Worm (Caenorhabditis elegans) whole organism, L3 larva: ENCODE measurements around the gene clc-2.

Experiments used
- R02D3.7 ChIP-seq: fragments of 150-350 bp; optimal IDR thresholded peaks from 2 replicates; lab custom pipeline; 2014; ENCODE audit warnings: missing biosample characterization, missing genetic modification characterization
- ama-1 ChIP-seq: fragments of 150-350 bp; optimal IDR thresholded peaks from 2 replicates; lab custom pipeline; 2018
- ceh-28 ChIP-seq: fragments of 150-350 bp; optimal IDR thresholded peaks from 2 replicates; lab custom pipeline; 2014; ENCODE audit warnings: missing biosample characterization, missing genetic modification reagents, missing genetic modification characterization
- ceh-82 ChIP-seq: fragments of 150-350 bp; optimal IDR thresholded peaks from 2 replicates; lab custom pipeline; 2014; ENCODE audit warnings: missing biosample characterization, missing genetic modification characterization
- ceh-9 ChIP-seq: sonication (generic microtip); optimal IDR thresholded peaks from 2 replicates; lab custom pipeline; 2018; ENCODE audit warnings: missing biosample characterization, missing genetic modification characterization
- daf-12 ChIP-seq: fragments of 150-350 bp; optimal IDR thresholded peaks from 2 replicates; lab custom pipeline; 2014; ENCODE audit warnings: missing biosample characterization, missing genetic modification reagents, missing genetic modification characterization
- egl-27 ChIP-seq: sonication (generic microtip); optimal IDR thresholded peaks from 4 replicates; lab custom pipeline; 2017; ENCODE audit warnings: missing biosample characterization, missing genetic modification reagents, missing genetic modification characterization
- egl-5 ChIP-seq: fragments of 150-350 bp; optimal IDR thresholded peaks from 2 replicates; lab custom pipeline; 2017; ENCODE audit warnings: missing biosample characterization, missing genetic modification reagents, missing genetic modification characterization, inconsistent platforms
- elt-1 ChIP-seq: fragments of 150-350 bp; optimal IDR thresholded peaks from 2 replicates; lab custom pipeline; 2014; ENCODE audit warnings: missing biosample characterization, missing genetic modification characterization
- elt-2 ChIP-seq: sonication (generic microtip); optimal IDR thresholded peaks from 2 replicates; lab custom pipeline; 2016; ENCODE audit warnings: missing genetic modification reagents, mild to moderate bottlenecking, missing genetic modification characterization, missing compliant biosample characterization
- eor-1 ChIP-seq, 2 experiments: fragments of 150-350 bp; optimal IDR thresholded peaks; 2 replicates each; lab custom pipeline; 2014 to 2018; ENCODE audit warnings: missing biosample characterization in 2 of 2, missing genetic modification characterization in 2 of 2
- fkh-10 ChIP-seq: sonication (generic microtip); optimal IDR thresholded peaks from 2 replicates; lab custom pipeline; 2017; ENCODE audit warnings: missing biosample characterization, missing genetic modification reagents, missing genetic modification characterization
- fkh-2 ChIP-seq: fragments of 150-350 bp; optimal IDR thresholded peaks from 2 replicates; lab custom pipeline; 2014; ENCODE audit warnings: missing biosample characterization, missing genetic modification reagents, missing genetic modification characterization
- fos-1 ChIP-seq: fragments of 150-350 bp; optimal IDR thresholded peaks from 2 replicates; lab custom pipeline; 2014; ENCODE audit warnings: missing biosample characterization, missing genetic modification characterization
- hmg-11 ChIP-seq: sonication (generic microtip); optimal IDR thresholded peaks from 2 replicates; lab custom pipeline; 2016; ENCODE audit warnings: missing genetic modification characterization, missing compliant biosample characterization
- jun-1 ChIP-seq: fragments of 150-350 bp; optimal IDR thresholded peaks from 2 replicates; lab custom pipeline; 2014; ENCODE audit warnings: missing biosample characterization, missing genetic modification reagents, missing genetic modification characterization
- lin-39 ChIP-seq: fragments of 150-350 bp; optimal IDR thresholded peaks from 2 replicates; lab custom pipeline; 2018; ENCODE audit warnings: missing biosample characterization, missing genetic modification reagents, missing genetic modification characterization
- lsy-12 ChIP-seq: sonication (generic microtip); optimal IDR thresholded peaks from 2 replicates; lab custom pipeline; 2016; ENCODE audit warnings: mild to moderate bottlenecking, missing genetic modification characterization, missing compliant biosample characterization
- mml-1 ChIP-seq: fragments of 150-350 bp; sonication (generic microtip); optimal IDR thresholded peaks from 3 replicates; lab custom pipeline; 2014; ENCODE audit warnings: missing biosample characterization, missing genetic modification characterization
- nfya-1 ChIP-seq: sonication (generic microtip); optimal IDR thresholded peaks from 2 replicates; lab custom pipeline; 2017; ENCODE audit warnings: missing genetic modification characterization, mild to moderate bottlenecking, missing compliant biosample characterization, antibody characterized with exemption, moderate library complexity; ENCODE audit not compliant: insufficient read depth
- nhr-12 ChIP-seq: fragments of 150-350 bp; optimal IDR thresholded peaks from 2 replicates; lab custom pipeline; 2014; ENCODE audit warnings: missing biosample characterization, missing genetic modification characterization
- nhr-23 ChIP-seq: fragments of 150-350 bp; optimal IDR thresholded peaks from 2 replicates; lab custom pipeline; 2014; ENCODE audit warnings: missing biosample characterization, missing genetic modification reagents, missing genetic modification characterization
- nhr-237 ChIP-seq: fragments of 150-350 bp; optimal IDR thresholded peaks from 2 replicates; lab custom pipeline; 2014; ENCODE audit warnings: missing biosample characterization, missing genetic modification characterization
- nhr-25 ChIP-seq: sonication (generic microtip); optimal IDR thresholded peaks from 2 replicates; lab custom pipeline; 2017; ENCODE audit warnings: missing biosample characterization, missing genetic modification characterization
- nhr-43 ChIP-seq: sonication (generic microtip); optimal IDR thresholded peaks from 2 replicates; lab custom pipeline; 2016; ENCODE audit warnings: mild to moderate bottlenecking, missing genetic modification characterization, missing compliant biosample characterization; ENCODE audit not compliant: poor library complexity, severe bottlenecking
- nhr-67 ChIP-seq: fragments of 150-350 bp; optimal IDR thresholded peaks from 2 replicates; lab custom pipeline; 2014; ENCODE audit warnings: missing biosample characterization, missing genetic modification characterization
- nhr-76 ChIP-seq: fragments of 150-350 bp; sonication (generic microtip); optimal IDR thresholded peaks from 5 replicates; lab custom pipeline; 2014; ENCODE audit warnings: missing biosample characterization, missing genetic modification characterization
- nhr-77 ChIP-seq: fragments of 150-350 bp; optimal IDR thresholded peaks from 2 replicates; lab custom pipeline; 2014; ENCODE audit warnings: missing biosample characterization, missing genetic modification characterization
- pha-4 ChIP-seq: fragments of 150-350 bp; optimal IDR thresholded peaks from 2 replicates; lab custom pipeline; 2014; ENCODE audit warnings: missing biosample characterization, missing genetic modification reagents, missing genetic modification characterization
- pqm-1 ChIP-seq: fragments of 150-350 bp; optimal IDR thresholded peaks from 2 replicates; lab custom pipeline; 2017; ENCODE audit warnings: missing biosample characterization, missing genetic modification characterization, inconsistent platforms
- skn-1 ChIP-seq: fragments of 150-350 bp; optimal IDR thresholded peaks from 2 replicates; lab custom pipeline; 2014; ENCODE audit warnings: missing biosample characterization, missing genetic modification characterization
- snpc-4 ChIP-seq: fragments of 150-350 bp; optimal IDR thresholded peaks from 2 replicates; lab custom pipeline; 2014; ENCODE audit warnings: missing biosample characterization, missing genetic modification characterization
- tbx-2 ChIP-seq: sonication (generic microtip); optimal IDR thresholded peaks from 2 replicates; lab custom pipeline; 2016; ENCODE audit warnings: mild to moderate bottlenecking, missing genetic modification characterization, missing compliant biosample characterization
- unc-39 ChIP-seq: sonication (generic microtip); optimal IDR thresholded peaks from 4 replicates; lab custom pipeline; 2017; ENCODE audit warnings: missing biosample characterization, missing genetic modification characterization
- unc-62 ChIP-seq: fragments of 150-350 bp; sonication (generic microtip); optimal IDR thresholded peaks from 4 replicates; lab custom pipeline; 2014; ENCODE audit warnings: missing biosample characterization, missing genetic modification reagents, missing genetic modification characterization
- zag-1 ChIP-seq: fragments of 150-350 bp; optimal IDR thresholded peaks from 2 replicates; lab custom pipeline; 2014; ENCODE audit warnings: missing biosample characterization, missing genetic modification characterization
- ztf-4 ChIP-seq: fragments of 150-350 bp; optimal IDR thresholded peaks from 2 replicates; lab custom pipeline; 2014; ENCODE audit warnings: missing biosample characterization, missing genetic modification characterization

The clc-2 gene

ce11 chrX:7445734-7446133 is 14.5 kb downstream of the clc-2 start:
- TF ChIP-seq pqm-1 (tag; lab: Kevin White, UChicago), result peak; percentile 65
- no peak for TF ChIP-seq daf-12 (tag; lab: Kevin White, UChicago)
- no peak for TF ChIP-seq jun-1 (tag; lab: Kevin White, UChicago)
- no peak for TF ChIP-seq egl-5 (tag; lab: Kevin White, UChicago)
- no peak for TF ChIP-seq ceh-9 (tag; lab: Kevin White, UChicago)
- no peak for TF ChIP-seq nhr-12 (tag; lab: Kevin White, UChicago)
- TF ChIP-seq nhr-67 (tag; lab: Kevin White, UChicago), result no peak
- TF ChIP-seq lsy-12 (tag; lab: Kevin White, UChicago), result no peak
- TF ChIP-seq ceh-28, result no peak
- peak; percentile 66 for TF ChIP-seq elt-2 (tag; lab: Kevin White, UChicago)
- TF ChIP-seq skn-1, result no peak
- TF ChIP-seq nhr-77, result no peak
- no peak for TF ChIP-seq nhr-25 (tag; lab: Kevin White, UChicago)
- no peak for TF ChIP-seq lin-39 (tag; lab: Kevin White, UChicago)
- TF ChIP-seq nhr-43 (tag; lab: Kevin White, UChicago), result no peak
- no peak for TF ChIP-seq R02D3.7
- TF ChIP-seq, all 47 proteins: peak for 2

ce11 chrX:7446485-7446884 is 15.2 kb downstream of the clc-2 start:
- TF ChIP-seq nhr-237 (no peak), mml-1 (tag; lab: Kevin White, UChicago) (peak; percentile 91), ceh-28 (no peak), nfya-1 (tag; lab: Kevin White, UChicago) (peak; percentile 10), pha-4 (tag; lab: Kevin White, UChicago) (no peak)

- TF ChIP-seq nhr-25 (tag; lab: Kevin White, UChicago) (no peak), tbx-2 (no peak), eor-1 (tag; optimal IDR thresholded peaks at IDR 0.05; lab: Kevin White, UChicago) (no peak), ztf-4 (tag; lab: Kevin White, UChicago) (no peak), mml-1 (tag; lab: Kevin White, UChicago) (no peak), egl-27 (no peak), ceh-82 (tag; lab: Kevin White, UChicago) (no peak), fkh-10 (GFP tag; lab: Kevin White, UChicago) (no peak), ama-1 (lab: Kevin White, UChicago) (no peak), nhr-12 (tag; lab: Kevin White, UChicago) (no peak), nhr-67 (tag; lab: Kevin White, UChicago) (no peak), fos-1 (tag; lab: Kevin White, UChicago) (no peak), unc-62 (GFP tag; lab: Kevin White, UChicago) (no peak), fkh-2 (tag; lab: Kevin White, UChicago) (no peak), unc-39 (tag; lab: Kevin White, UChicago) (no peak), nhr-77 (no peak), nhr-76 (tag; lab: Kevin White, UChicago) (no peak), pqm-1 (tag; lab: Kevin White, UChicago) (no peak), nhr-237 (no peak), nhr-23 (tag; lab: Kevin White, UChicago) (no peak)
Observed at ce11 chrX:7447340-7447739, 16.1 kb downstream of the clc-2 start.

ce11 chrX:7452606-7453005 is 21.3 kb downstream of the clc-2 start:
- no peak for TF ChIP-seq elt-1 (tag; lab: Kevin White, UChicago)
- no peak for TF ChIP-seq fkh-10 (GFP tag; lab: Kevin White, UChicago)
- no peak for TF ChIP-seq eor-1 (tag; optimal IDR thresholded peaks at IDR 0.05; lab: Kevin White, UChicago)
- no peak for TF ChIP-seq pqm-1 (tag; lab: Kevin White, UChicago)
- TF ChIP-seq nhr-67 (tag; lab: Kevin White, UChicago), result no peak

ce11 chrX:7455960-7456359 is 24.7 kb downstream of the clc-2 start:
- TF ChIP-seq fkh-10 (GFP tag; lab: Kevin White, UChicago) (no peak), elt-2 (tag; lab: Kevin White, UChicago) (no peak), nhr-237 (no peak), zag-1 (tag; lab: Kevin White, UChicago) (no peak), egl-5 (tag; lab: Kevin White, UChicago) (no peak), nhr-25 (tag; lab: Kevin White, UChicago) (no peak), hmg-11 (tag; lab: Kevin White, UChicago) (no peak), ceh-9 (tag; lab: Kevin White, UChicago) (no peak), ama-1 (lab: Kevin White, UChicago) (no peak), snpc-4 (tag; lab: Kevin White, UChicago) (no peak), ceh-28 (no peak), nhr-67 (tag; lab: Kevin White, UChicago) (no peak), ceh-82 (tag; lab: Kevin White, UChicago) (no peak), nhr-12 (tag; lab: Kevin White, UChicago) (no peak), nhr-43 (tag; lab: Kevin White, UChicago) (no peak)
